Worm (Caenorhabditis elegans) whole organism, young adult: ENCODE results near the gene T11G6.2.

Experiments
- C06A6.2 ChIP-seq: fragments of 200-800 bp; sonication (Bioruptor generic); conservative IDR thresholded peaks from 2 replicates; pipeline ENCODE4 v1.3.6; 2022; ENCODE audit warnings: missing genetic modification characterization, missing compliant biosample characterization
- F22D6.2 ChIP-seq: sonication (generic microtip); optimal IDR thresholded peaks from 2 replicates; lab custom pipeline; 2016; ENCODE audit warnings: mild to moderate bottlenecking, missing genetic modification characterization, missing compliant biosample characterization
- F33H1.4 ChIP-seq: fragments of 200-800 bp; sonication (Bioruptor generic); IDR thresholded peaks from 2 replicates; pipeline ENCODE4 v1.3.6; 2022; ENCODE audit warnings: missing genetic modification reagents, missing genetic modification characterization, missing compliant biosample characterization
- F49E8.2 ChIP-seq: sonication (generic microtip); optimal IDR thresholded peaks from 3 replicates; lab custom pipeline; 2017; ENCODE audit warnings: missing genetic modification characterization, mild to moderate bottlenecking, missing compliant biosample characterization, antibody characterized with exemption, moderate library complexity; ENCODE audit not compliant: insufficient read depth
- F55B11.4 ChIP-seq: sonication (generic microtip); optimal IDR thresholded peaks from 2 replicates; lab custom pipeline; 2016; ENCODE audit warnings: missing compliant biosample characterization, missing genetic modification characterization, borderline replicate concordance; ENCODE audit not compliant: insufficient read depth
- K12H6.12 ChIP-seq: fragments of 200-800 bp; sonication (Bioruptor generic); optimal IDR thresholded peaks from 2 replicates; lab custom pipeline; 2018; ENCODE audit warnings: mild to moderate bottlenecking, missing genetic modification characterization, missing compliant biosample characterization
- Y95B8A.8 ChIP-seq: fragments of 200-800 bp; sonication (Bioruptor generic); IDR thresholded peaks from 2 replicates; pipeline ENCODE4 v1.3.6; 2022; ENCODE audit warnings: missing genetic modification reagents, missing genetic modification characterization, missing compliant biosample characterization
- attf-5 ChIP-seq: fragments of 200-800 bp; sonication (Bioruptor generic); optimal IDR thresholded peaks from 2 replicates; lab custom pipeline; 2018; ENCODE audit warnings: mild to moderate bottlenecking, missing genetic modification characterization, missing compliant biosample characterization
- bed-1 ChIP-seq: fragments of 200-800 bp; sonication (Bioruptor generic); IDR thresholded peaks from 2 replicates; pipeline ENCODE4 v1.3.6; 2022; ENCODE audit warnings: missing genetic modification reagents, missing genetic modification characterization, missing compliant biosample characterization
- ccch-3 ChIP-seq: fragments of 200-800 bp; sonication (Bioruptor generic); optimal IDR thresholded peaks from 2 replicates; lab custom pipeline; 2018; ENCODE audit warnings: mild to moderate bottlenecking, missing genetic modification characterization, missing compliant biosample characterization
- cebp-2 ChIP-seq: fragments of 200-800 bp; sonication (Bioruptor generic); IDR thresholded peaks from 2 replicates; pipeline ENCODE4 v1.3.6; 2022; ENCODE audit warnings: missing genetic modification characterization, missing compliant biosample characterization
- ceh-91 ChIP-seq: fragments of 200-800 bp; sonication (Bioruptor generic); IDR thresholded peaks from 2 replicates; pipeline ENCODE4 v1.3.6; 2022; ENCODE audit warnings: missing genetic modification reagents, missing genetic modification characterization, missing compliant biosample characterization
- efl-1 ChIP-seq: fragments of 150-350 bp; optimal IDR thresholded peaks from 2 replicates; lab custom pipeline; 2014; ENCODE audit warnings: missing biosample characterization, missing genetic modification reagents, missing genetic modification characterization
- ets-4 ChIP-seq: fragments of 200-800 bp; sonication (Bioruptor generic); optimal IDR thresholded peaks from 2 replicates; lab custom pipeline; 2018; ENCODE audit warnings: mild to moderate bottlenecking, missing genetic modification characterization, missing compliant biosample characterization
- hrde-1 ChIP-seq: sonication (generic microtip); optimal IDR thresholded peaks from 2 replicates; lab custom pipeline; 2016; ENCODE audit warnings: missing genetic modification characterization, mild to moderate bottlenecking, missing compliant biosample characterization, moderate library complexity, missing genotype, missing genetic modification reagents, borderline replicate concordance
- let-607 ChIP-seq, 2 experiments: fragments of 200-800 bp in 1 of 2; sonication (Bioruptor generic) in 1 of 2; sonication (generic microtip) in 1 of 2; optimal IDR thresholded peaks; 2 replicates each; lab custom pipeline; 2016 to 2018; ENCODE audit warnings: mild to moderate bottlenecking in 2 of 2, missing compliant biosample characterization in 2 of 2, missing genetic modification characterization in 2 of 2, moderate library complexity in 2 of 2, missing genotype in 1 of 2
- lin-26 ChIP-seq: fragments of 200-800 bp; sonication (Bioruptor generic); IDR thresholded peaks from 2 replicates; pipeline ENCODE4 v1.3.6; 2022; ENCODE audit warnings: missing genetic modification reagents, missing genetic modification characterization, missing compliant biosample characterization
- lin-35 ChIP-seq, 3 experiments: fragments of 150-350 bp in 2 of 3; sonication (generic microtip) in 1 of 3; optimal IDR thresholded peaks; 2 replicates each; lab custom pipeline; 2014 to 2018; ENCODE audit warnings: missing biosample characterization in 3 of 3, missing genetic modification characterization in 3 of 3, missing genetic modification reagents in 3 of 3
- madf-3 ChIP-seq: fragments of 200-800 bp; sonication (Bioruptor generic); IDR thresholded peaks from 2 replicates; pipeline ENCODE4 v1.3.6; 2022; ENCODE audit warnings: missing genetic modification reagents, missing genetic modification characterization, missing compliant biosample characterization
- madf-6 ChIP-seq: fragments of 200-800 bp; sonication (Bioruptor generic); IDR thresholded peaks from 2 replicates; pipeline ENCODE4 v1.3.6; 2022; ENCODE audit warnings: missing genetic modification reagents, missing genetic modification characterization, missing compliant biosample characterization
- madf-8 ChIP-seq: fragments of 200-800 bp; sonication (Bioruptor generic); conservative IDR thresholded peaks from 2 replicates; pipeline ENCODE4 v1.3.6; 2022; ENCODE audit warnings: missing genetic modification reagents, missing genetic modification characterization, missing compliant biosample characterization
- mcd-1 ChIP-seq: fragments of 200-800 bp; sonication (Bioruptor generic); IDR thresholded peaks from 2 replicates; pipeline ENCODE4 v1.3.6; 2022; ENCODE audit warnings: missing genetic modification reagents, missing genetic modification characterization, missing compliant biosample characterization
- nfyb-1 ChIP-seq: fragments of 200-800 bp; sonication (Bioruptor generic); IDR thresholded peaks from 2 replicates; pipeline ENCODE4 v1.3.6; 2022; ENCODE audit warnings: missing genetic modification reagents, missing genetic modification characterization, missing compliant biosample characterization
- nhr-27 ChIP-seq: fragments of 200-800 bp; sonication (Bioruptor generic); optimal IDR thresholded peaks from 2 replicates; lab custom pipeline; 2018; ENCODE audit warnings: mild to moderate bottlenecking, missing genetic modification characterization, moderate library complexity, missing compliant biosample characterization
- pha-4 ChIP-seq: fragments of 150-350 bp; sonication (generic microtip); optimal IDR thresholded peaks from 2 replicates; lab custom pipeline; 2014; ENCODE audit warnings: missing biosample characterization, missing genetic modification reagents, missing genetic modification characterization
- snpc-1.3 ChIP-seq: sonication (generic microtip); optimal IDR thresholded peaks from 2 replicates; lab custom pipeline; 2017; ENCODE audit warnings: missing genetic modification characterization, mild to moderate bottlenecking, missing compliant biosample characterization, antibody characterized with exemption, moderate library complexity, missing genotype, missing genetic modification reagents; ENCODE audit not compliant: insufficient read depth
- snpc-3.4 ChIP-seq: sonication (generic microtip); optimal IDR thresholded peaks from 2 replicates; lab custom pipeline; 2017; ENCODE audit warnings: missing genetic modification characterization, mild to moderate bottlenecking, missing compliant biosample characterization, antibody characterized with exemption, moderate library complexity, missing genotype, missing genetic modification reagents
- snpc-4 ChIP-seq, 5 experiments: fragments of 150-350 bp in 1 of 5; sonication (generic microtip) in 4 of 5; optimal IDR thresholded peaks; 2 replicates each; lab custom pipeline; 2014 to 2018; ENCODE audit warnings: missing genetic modification characterization in 5 of 5, missing biosample characterization in 3 of 5, antibody characterized with exemption in 2 of 5, mild to moderate bottlenecking in 2 of 5, missing compliant biosample characterization in 2 of 5, missing genotype in 2 of 5, moderate library complexity in 2 of 5, missing genetic modification reagents in 1 of 5
- sptf-2 ChIP-seq: fragments of 200-800 bp; sonication (Bioruptor generic); optimal IDR thresholded peaks from 2 replicates; lab custom pipeline; 2018; ENCODE audit warnings: mild to moderate bottlenecking, missing genetic modification characterization, missing compliant biosample characterization
- zim-3 ChIP-seq: sonication (generic microtip); optimal IDR thresholded peaks from 2 replicates; lab custom pipeline; 2017; ENCODE audit warnings: mild to moderate bottlenecking, missing genetic modification characterization, moderate library complexity, missing compliant biosample characterization
- ztf-22 ChIP-seq: fragments of 200-800 bp; sonication (Bioruptor generic); optimal IDR thresholded peaks from 2 replicates; lab custom pipeline; 2018; ENCODE audit warnings: mild to moderate bottlenecking, missing genetic modification characterization, moderate library complexity, missing compliant biosample characterization
- ztf-26 ChIP-seq: sonication (generic microtip); optimal IDR thresholded peaks from 2 replicates; lab custom pipeline; 2017; ENCODE audit warnings: missing genetic modification characterization, missing compliant biosample characterization
- ztf-3 ChIP-seq: fragments of 200-800 bp; sonication (Bioruptor generic); optimal IDR thresholded peaks from 2 replicates; lab custom pipeline; 2018; ENCODE audit warnings: mild to moderate bottlenecking, missing genetic modification characterization, missing compliant biosample characterization

The T11G6.2 gene

ce11 chrIV:10867370-10868146, 9.3 kb upstream of the T11G6.2 start:
- TF ChIP-seq sptf-2 (GFP tag; lab: Kevin White, UChicago) (no peak), zim-3 (no peak), snpc-1.3 (tag; lab: Kevin White, UChicago) (no peak), F33H1.4 (GFP tag; lab: Robert Waterston, UW) (no peak), lin-26 (GFP tag; lab: Robert Waterston, UW) (no peak), bed-1 (GFP tag; lab: Robert Waterston, UW) (no peak), F55B11.4 (tag; lab: Kevin White, UChicago) (no peak), snpc-4 (GFP tag; optimal IDR thresholded peaks at IDR 0.05; lab: Kevin White, UChicago) (no peak), snpc-4 (tag; optimal IDR thresholded peaks at IDR 0.05; lab: Kevin White, UChicago) (no peak)

- TF ChIP-seq ceh-91 (GFP tag; lab: Robert Waterston, UW) (no peak), madf-3 (GFP tag; lab: Robert Waterston, UW) (no peak), snpc-3.4 (tag; lab: Kevin White, UChicago) (no peak), K12H6.12 (tag; lab: Kevin White, UChicago) (no peak), Y95B8A.8 (no peak), madf-6 (GFP tag; lab: Robert Waterston, UW) (no peak)
Observed at ce11 chrIV:10864031-10864430, 5.7 kb upstream of the T11G6.2 start, which contains the start of gene nish-1. TSS of gene nish-1 (plus strand) at chrIV:10864331.

ce11 chrIV:10861102-10861501, 2.8 kb upstream of the T11G6.2 start, which contains the start of gene rbm-22:
TSS of gene rbm-22 (plus strand) at chrIV:10861402.
- no peak for TF ChIP-seq ztf-22
- no peak for TF ChIP-seq ets-4 (GFP tag; lab: Kevin White, UChicago)
- no peak for TF ChIP-seq hrde-1 (tag; lab: Kevin White, UChicago)
- TF ChIP-seq bed-1 (GFP tag; lab: Robert Waterston, UW) = no peak
- TF ChIP-seq nhr-27 (tag; lab: Kevin White, UChicago) = no peak
- no peak for TF ChIP-seq lin-35 (GFP tag; optimal IDR thresholded peaks at IDR 0.05; lab: Kevin White, UChicago)
- no peak for TF ChIP-seq ztf-26 (tag; lab: Kevin White, UChicago)
- TF ChIP-seq let-607 (tag; optimal IDR thresholded peaks at IDR 0.05; lab: Kevin White, UChicago) = no peak
- TF ChIP-seq mcd-1 (GFP tag; lab: Robert Waterston, UW) = no peak
- TF ChIP-seq pha-4 (tag; lab: Kevin White, UChicago) = no peak
- no peak for TF ChIP-seq attf-5 (GFP tag; lab: Kevin White, UChicago)
- no peak for TF ChIP-seq C06A6.2 (GFP tag; lab: Robert Waterston, UW)
- TF ChIP-seq F22D6.2 (tag; lab: Kevin White, UChicago) = no peak
- TF ChIP-seq madf-8 (GFP tag; lab: Robert Waterston, UW) = no peak
- TF ChIP-seq ztf-3 (GFP tag; lab: Kevin White, UChicago) = no peak
- no peak for TF ChIP-seq ccch-3 (GFP tag; lab: Kevin White, UChicago)

ce11 chrIV:10855946-10856345, 2.4 kb downstream of the T11G6.2 start:
- no peak for TF ChIP-seq efl-1
- TF ChIP-seq F49E8.2 (tag; lab: Kevin White, UChicago) = no peak
- no peak for TF ChIP-seq nhr-27 (tag; lab: Kevin White, UChicago)
- TF ChIP-seq nfyb-1 (GFP tag; lab: Robert Waterston, UW) = peak; percentile 54; the same call in 1 of the 2 replicates
- TF ChIP-seq cebp-2 (GFP tag; lab: Robert Waterston, UW) = no peak
